Worm (Caenorhabditis elegans) whole organism, early embryonic: ENCODE data around the gene srm-5.

ENCODE experiments used
- B0310.2 ChIP-seq: sonication (generic microtip); optimal IDR thresholded peaks from 2 replicates; lab custom pipeline; 2016; ENCODE audit warnings: mild to moderate bottlenecking, missing genetic modification characterization, missing compliant biosample characterization
- F13C5.2 ChIP-seq: sonication (generic microtip); optimal IDR thresholded peaks from 2 replicates; lab custom pipeline; 2017; ENCODE audit warnings: mild to moderate bottlenecking, missing genetic modification characterization, inconsistent platforms, missing compliant biosample characterization
- ama-1 ChIP-seq: fragments of 150-350 bp; optimal IDR thresholded peaks from 2 replicates; lab custom pipeline; 2014
- ceh-13 ChIP-seq: fragments of 200-800 bp; sonication (Bioruptor generic); optimal IDR thresholded peaks from 2 replicates; lab custom pipeline; 2018; ENCODE audit warnings: mild to moderate bottlenecking, missing genetic modification characterization, missing compliant biosample characterization
- ceh-36 ChIP-seq: sonication (generic microtip); optimal IDR thresholded peaks from 2 replicates; lab custom pipeline; 2016; ENCODE audit warnings: missing genetic modification characterization, inconsistent platforms, missing compliant biosample characterization
- ets-7 ChIP-seq: sonication (generic microtip); optimal IDR thresholded peaks from 2 replicates; lab custom pipeline; 2016; ENCODE audit warnings: missing genotype, missing genetic modification characterization, missing compliant biosample characterization
- flt-1 ChIP-seq: fragments of 200-800 bp; sonication (Bioruptor generic); IDR thresholded peaks from 2 replicates; pipeline ENCODE4 v1.3.6; 2022; ENCODE audit warnings: missing genetic modification characterization, missing compliant biosample characterization
- hmbx-1 ChIP-seq: sonication (generic microtip); optimal IDR thresholded peaks from 2 replicates; lab custom pipeline; 2016; ENCODE audit warnings: mild to moderate bottlenecking, missing genetic modification characterization, missing compliant biosample characterization
- hmg-4 ChIP-seq: fragments of 200-800 bp; sonication (Bioruptor generic); optimal IDR thresholded peaks from 2 replicates; lab custom pipeline; 2018; ENCODE audit warnings: mild to moderate bottlenecking, missing genetic modification characterization, missing compliant biosample characterization
- hnd-1 ChIP-seq: sonication (generic microtip); optimal IDR thresholded peaks from 2 replicates; lab custom pipeline; 2016; ENCODE audit warnings: missing genetic modification characterization, missing compliant biosample characterization
- pes-1 ChIP-seq: fragments of 200-800 bp; sonication (Bioruptor generic); IDR thresholded peaks from 2 replicates; pipeline ENCODE4 v1.3.6; 2022; ENCODE audit warnings: missing genetic modification reagents, missing genetic modification characterization, missing compliant biosample characterization
- scrt-1 ChIP-seq: fragments of 200-800 bp; sonication (Bioruptor generic); IDR thresholded peaks from 2 replicates; pipeline ENCODE4 v1.3.6; 2022; ENCODE audit warnings: missing genetic modification characterization, missing compliant biosample characterization
- tbx-11 ChIP-seq: fragments of 200-800 bp; sonication (Bioruptor generic); IDR thresholded peaks from 2 replicates; pipeline ENCODE4 v1.3.6; 2022; ENCODE audit warnings: missing genetic modification characterization, missing compliant biosample characterization
- tbx-37 ChIP-seq: fragments of 200-800 bp; sonication (Bioruptor generic); conservative IDR thresholded peaks from 2 replicates; pipeline ENCODE4 v1.3.6; 2022; ENCODE audit warnings: missing genetic modification reagents, missing genetic modification characterization, missing compliant biosample characterization

- TF ChIP-seq ceh-13 (GFP tag; lab: Kevin White, UChicago) = no peak
- no peak for TF ChIP-seq B0310.2 (tag; lab: Kevin White, UChicago)
- no peak for TF ChIP-seq ama-1 (lab: Kevin White, UChicago)
- TF ChIP-seq ets-7 (tag; lab: Kevin White, UChicago) = no peak
- TF ChIP-seq hmbx-1 = no peak
- no peak for TF ChIP-seq hmg-4 (GFP tag; lab: Kevin White, UChicago)
- no peak for TF ChIP-seq flt-1 (GFP tag; lab: Robert Waterston, UW)
- no peak for TF ChIP-seq scrt-1 (GFP tag; lab: Robert Waterston, UW)
- TF ChIP-seq pes-1 (GFP tag; lab: Robert Waterston, UW) = no peak
- no peak for TF ChIP-seq hnd-1
- no peak for TF ChIP-seq F13C5.2 (tag; lab: Kevin White, UChicago)
- no peak for TF ChIP-seq tbx-11 (GFP tag; lab: Robert Waterston, UW)
- no peak for TF ChIP-seq ceh-36
- TF ChIP-seq tbx-37 (GFP tag; lab: Robert Waterston, UW) = no peak
Observed at ce11 chrV:14299569-14300064, 35.4 kb upstream of the srm-5 start, which contains the start of the genes spig-3 and F14D7.12.
